Fruit fly (Drosophila melanogaster): ENCODE results near the gene chinmo.

Gene chinmo

DNA sequence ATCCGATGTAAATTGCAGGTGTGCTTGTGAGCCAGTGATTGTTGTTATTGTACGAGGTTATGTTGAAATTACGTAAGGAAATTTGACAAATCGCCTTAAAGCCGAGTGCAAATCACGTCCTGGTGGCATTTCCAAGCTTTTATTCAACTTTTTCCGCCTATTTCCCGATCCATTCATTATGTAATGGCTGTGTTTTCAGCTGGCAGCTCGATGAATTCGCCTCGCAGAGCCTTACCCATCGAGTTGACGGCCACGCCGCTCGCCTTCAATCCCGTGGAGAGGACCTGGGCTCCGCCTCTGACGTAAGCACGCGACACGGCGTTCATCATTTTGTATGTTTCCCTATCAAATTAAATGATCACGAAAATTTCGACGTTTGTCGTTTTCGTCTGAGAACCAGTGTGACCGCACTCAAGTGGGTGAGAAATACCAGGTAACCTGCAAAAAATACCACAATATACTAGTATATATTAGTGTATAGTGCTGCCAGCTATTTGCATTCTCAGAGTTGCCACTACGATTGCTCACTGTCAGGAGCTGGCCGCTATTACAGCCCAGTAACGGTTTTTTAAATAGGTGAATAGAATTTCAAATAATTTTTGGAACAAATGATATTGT, 37.2 kb upstream of the chinmo start, which contains the start of gene RFeSP (continued):
- TF ChIP-seq CG12391 (tag; optimal IDR thresholded peaks at IDR 0.05), result peak; percentile 35
- TF ChIP-seq knrl (GFP tag; IDR thresholded peaks at IDR 0.05; ENCODE audit: partially characterized antibody), result peak; percentile 60; the same call in 1 of the 3 replicates
- no peak for TF ChIP-seq peb (GFP tag; IDR thresholded peaks at IDR 0.05)
- peak; percentile 89 for TF ChIP-seq CG33213 (GFP tag; optimal IDR thresholded peaks at IDR 0.05)
- TF ChIP-seq amos (GFP tag; IDR thresholded peaks at IDR 0.05; ENCODE audit: partially characterized antibody), result peak; percentile 53
- peak; percentile 67 for TF ChIP-seq bigmax (GFP tag; optimal IDR thresholded peaks at IDR 0.05)
- peak; percentile 20 for TF ChIP-seq dmrt11E (tag; optimal IDR thresholded peaks at IDR 0.05)
- TF ChIP-seq stwl (tag; optimal IDR thresholded peaks at IDR 0.05), result peak; percentile 93
- TF ChIP-seq CG3407 (GFP tag; optimal IDR thresholded peaks at IDR 0.05), result no peak
- peak; percentile 38 for TF ChIP-seq vfl (GFP tag; optimal IDR thresholded peaks at IDR 0.05)
- TF ChIP-seq nmo (GFP tag; optimal IDR thresholded peaks at IDR 0.05), result peak; percentile 69
- peak; percentile 38 for TF ChIP-seq CG13424 (tag; optimal IDR thresholded peaks at IDR 0.05)
- TF ChIP-seq grau (tag; optimal IDR thresholded peaks at IDR 0.05), result peak; percentile 23
- TF ChIP-seq CG15601 (tag; optimal IDR thresholded peaks at IDR 0.05), result peak; percentile 66
- TF ChIP-seq CG16815 (GFP tag; optimal IDR thresholded peaks at IDR 0.05), result no peak
- no peak for TF ChIP-seq mirr (GFP tag; optimal IDR thresholded peaks at IDR 0.05)
- no peak for TF ChIP-seq CG10543 (GFP tag; optimal IDR thresholded peaks at IDR 0.05)
- TF ChIP-seq CG6813 (GFP tag; optimal IDR thresholded peaks at IDR 0.05), result no peak
- TF ChIP-seq Deaf1 (tag; optimal IDR thresholded peaks at IDR 0.05), result peak; percentile 30
- TF ChIP-seq CG8924 (tag; optimal IDR thresholded peaks at IDR 0.05), result no peak
- peak; percentile 60 for TF ChIP-seq gro (GFP tag; optimal IDR thresholded peaks at IDR 0.05)
- no peak for TF ChIP-seq CG10274 (GFP tag; optimal IDR thresholded peaks at IDR 0.05)
- no peak for TF ChIP-seq CG18262 (tag; optimal IDR thresholded peaks at IDR 0.05)
- TF ChIP-seq kah (GFP tag; optimal IDR thresholded peaks at IDR 0.05), result no peak
- peak; percentile 18; the same call in 1 of the 2 replicates for TF ChIP-seq inv (GFP tag; IDR thresholded peaks at IDR 0.05; ENCODE audit: partially characterized antibody)
- TF ChIP-seq jigr1 (GFP tag; IDR thresholded peaks at IDR 0.05), result no peak
- TF ChIP-seq CG9215 (GFP tag; IDR thresholded peaks at IDR 0.05), result no peak
- TF ChIP-seq twi (tag; optimal IDR thresholded peaks at IDR 0.05), result peak; percentile 3
- TF ChIP-seq Dll (GFP tag; IDR thresholded peaks at IDR 0.05; ENCODE audit: partially characterized antibody), result no peak
- TF ChIP-seq ci (GFP tag; IDR thresholded peaks at IDR 0.05), result peak; percentile 35; the same call in 1 of the 3 replicates
- TF ChIP-seq Max (GFP tag; optimal IDR thresholded peaks at IDR 0.05), result no peak
- TF ChIP-seq CHES-1-like (GFP tag; optimal IDR thresholded peaks at IDR 0.05), result peak; percentile 48
- TF ChIP-seq CG12769 (tag; optimal IDR thresholded peaks at IDR 0.05), result peak; percentile 47
- no peak for TF ChIP-seq Hey (tag; optimal IDR thresholded peaks at IDR 0.05)
- TF ChIP-seq Ets65A (GFP tag), result peak; percentile 96
- peak; percentile 76 for TF ChIP-seq CG12659 (GFP tag; optimal IDR thresholded peaks at IDR 0.05)
- TF ChIP-seq CG14965 (GFP tag; optimal IDR thresholded peaks at IDR 0.05; ENCODE audit: borderline replicate concordance), result no peak
- TF ChIP-seq CG15479 (GFP tag; optimal IDR thresholded peaks at IDR 0.05), result no peak
- TF ChIP-seq ftz-f1 (GFP tag; optimal IDR thresholded peaks at IDR 0.05), result peak; percentile 61
- no peak for TF ChIP-seq sqz (GFP tag; optimal IDR thresholded peaks at IDR 0.05)
- TF ChIP-seq Camta (GFP tag; optimal IDR thresholded peaks at IDR 0.05), result peak; percentile 15
- TF ChIP-seq eve (GFP tag; optimal IDR thresholded peaks at IDR 0.05), result no peak
- no peak for TF ChIP-seq C15 (GFP tag; IDR thresholded peaks at IDR 0.05)
- no peak for TF ChIP-seq odd (GFP tag; optimal IDR thresholded peaks at IDR 0.05)
- TF ChIP-seq prd (optimal IDR thresholded peaks at IDR 0.05), result no peak
- no peak for TF ChIP-seq prd (GFP tag; IDR thresholded peaks at IDR 0.05)
- TF ChIP-seq Lim3 (GFP tag; IDR thresholded peaks at IDR 0.05), result no peak
- TF ChIP-seq Stat92E (GFP tag; optimal IDR thresholded peaks at IDR 0.05), result peak in 1 of 3 experiments; percentile 64
- peak in 1 of 2 experiments; percentile 32 for TF ChIP-seq chif (GFP tag; optimal IDR thresholded peaks at IDR 0.05)
